Fruit fly (Drosophila melanogaster) ovary, adult (tissue): ENCODE data around the gene CG9550.

ENCODE experiments used
- CG17801 ChIP-seq: fragments of 200-800 bp; optimal IDR thresholded peaks from 2 replicates; lab custom pipeline; 2019; ENCODE audit warnings: missing biosample characterization, mild to moderate bottlenecking, missing genetic modification characterization, moderate library complexity; ENCODE audit not compliant: partially characterized antibody

The CG9550 gene

DNA sequence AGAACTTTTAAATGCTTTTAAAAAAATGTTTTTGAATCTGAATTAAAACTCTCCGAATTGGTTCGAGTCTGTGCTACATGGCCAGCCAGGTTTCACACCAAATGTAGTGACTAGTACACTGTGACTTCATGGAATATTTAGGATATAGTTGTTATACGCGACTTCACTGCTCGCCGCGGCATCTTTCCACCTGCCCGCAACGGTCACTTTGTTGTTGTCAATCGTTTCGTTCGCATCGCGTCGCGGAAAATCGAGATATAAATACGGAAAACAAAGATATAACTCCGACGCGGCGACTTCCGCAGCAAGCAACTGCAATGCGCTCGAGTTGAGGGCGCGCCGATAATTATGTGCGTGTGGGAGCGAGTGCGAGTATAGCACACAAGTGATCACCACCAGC lies 1.6 kb downstream of the CG9550 start, which contains the start of gene CG31637:
Gene CG31637, plus strand, starts transcription at position 200 of the 400 bp plus-strand sequence.
- TF ChIP-seq CG17801 (GFP tag; lab: Kevin White, UChicago) = peak; percentile 65

DNA sequence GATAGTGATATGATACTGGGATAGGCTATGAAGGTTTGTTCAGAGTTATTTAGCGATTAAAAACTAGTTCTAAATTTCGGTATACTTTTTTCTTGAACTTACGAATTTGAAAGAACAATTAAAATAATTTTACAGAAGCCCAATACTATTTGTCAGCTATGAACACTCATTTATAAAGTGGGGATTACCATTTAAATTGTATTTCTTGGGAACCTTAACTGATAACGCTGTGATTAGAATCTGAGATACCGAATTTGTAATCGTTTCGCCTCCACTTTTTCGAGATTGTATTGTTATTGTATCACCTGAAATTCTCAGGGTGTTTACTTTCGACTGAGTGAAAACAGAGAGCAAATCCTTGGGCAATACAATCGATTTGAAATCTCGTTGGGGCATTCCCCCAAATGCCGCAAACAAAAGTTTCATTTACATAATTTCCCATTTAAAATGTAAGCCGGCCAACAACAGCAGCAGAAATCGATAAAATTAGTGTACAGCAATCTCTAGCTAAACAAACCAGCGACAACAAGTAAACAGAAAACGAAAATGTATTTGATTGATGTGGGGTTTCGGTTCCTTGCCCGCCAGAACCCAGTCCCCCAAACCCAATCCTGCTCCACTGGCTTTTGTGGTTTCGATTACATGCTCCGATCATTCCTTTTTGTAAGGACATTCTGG lies 3.9 kb downstream of the CG9550 start:
- TF ChIP-seq CG17801 (GFP tag; lab: Kevin White, UChicago) = no peak

DNA sequence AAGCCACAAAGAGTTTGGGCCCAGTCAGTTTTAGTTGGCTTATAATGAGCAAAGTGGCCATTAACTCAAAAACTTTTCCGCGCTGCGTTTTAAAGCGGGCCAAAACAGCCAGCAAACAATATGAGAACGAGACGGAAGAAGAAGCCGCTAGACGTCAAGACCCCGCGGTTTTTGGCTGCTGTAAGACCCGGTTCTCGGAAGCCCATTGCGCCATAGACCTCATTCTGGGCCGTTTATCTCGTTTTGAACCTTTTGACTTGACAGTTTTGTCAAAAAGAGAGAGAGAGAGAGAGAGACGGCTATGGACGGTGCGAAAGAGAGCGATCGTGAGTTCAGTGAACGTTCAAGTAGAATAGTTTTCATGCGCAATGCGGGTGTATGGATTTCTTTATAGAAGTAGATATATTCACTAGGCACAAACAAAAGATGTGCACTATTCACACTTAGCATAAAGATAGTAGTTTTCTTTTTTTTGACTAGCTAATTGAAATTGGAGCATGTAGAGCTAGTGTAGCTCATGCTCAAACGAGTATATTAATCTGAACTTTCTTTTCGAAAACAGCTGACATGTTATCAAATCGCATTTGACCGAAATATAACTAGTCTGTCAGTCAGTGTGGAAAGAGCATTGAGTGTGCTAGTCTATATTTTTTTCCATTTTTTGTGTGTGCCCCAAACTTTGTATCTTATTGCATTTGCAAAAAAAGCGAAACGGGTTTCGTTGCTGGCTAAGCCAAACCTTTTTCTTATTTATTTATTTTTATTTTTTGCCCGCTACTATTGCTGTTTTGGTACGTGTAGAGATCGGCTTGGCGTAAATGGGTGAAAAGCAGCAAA lies 6.3 kb downstream of the CG9550 start:
- TF ChIP-seq CG17801 (GFP tag; lab: Kevin White, UChicago) = no peak

DNA sequence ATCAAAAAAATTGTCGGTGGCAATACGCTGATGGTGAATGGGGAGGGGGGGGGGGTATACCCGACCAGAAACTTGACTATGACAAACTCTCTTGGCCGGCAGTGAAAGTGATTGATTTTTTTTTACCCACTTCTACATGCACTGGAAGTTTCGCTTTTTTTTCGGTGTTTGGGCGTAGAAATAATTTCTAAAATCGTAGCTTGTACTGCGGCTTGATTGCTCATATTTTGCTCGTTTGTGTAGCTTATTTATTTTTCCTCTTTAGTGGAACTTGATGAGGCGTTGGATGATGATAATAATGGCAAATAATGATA lies 6.8 kb downstream of the CG9550 start:
- no peak for TF ChIP-seq CG17801 (GFP tag; lab: Kevin White, UChicago)

DNA sequence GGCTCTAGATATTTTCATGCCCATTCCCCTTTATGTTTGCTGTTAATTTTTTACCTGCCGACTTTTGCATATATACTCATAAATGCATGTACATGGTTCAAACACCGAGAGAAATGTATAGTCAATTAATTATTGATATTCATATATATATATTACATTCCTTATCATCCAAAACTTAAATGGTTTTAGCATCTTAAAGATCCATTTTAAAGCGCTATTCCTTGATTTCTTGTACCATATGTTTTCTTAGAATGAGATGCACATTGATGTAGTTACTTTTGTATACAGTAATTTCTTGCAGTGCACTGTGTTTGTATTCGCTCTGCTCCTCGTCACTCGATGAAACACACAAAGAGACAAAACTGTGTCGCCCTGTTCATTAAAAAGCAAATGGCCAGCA lies 11.8 kb downstream of the CG9550 start:
- TF ChIP-seq CG17801 (GFP tag; lab: Kevin White, UChicago) = no peak

DNA sequence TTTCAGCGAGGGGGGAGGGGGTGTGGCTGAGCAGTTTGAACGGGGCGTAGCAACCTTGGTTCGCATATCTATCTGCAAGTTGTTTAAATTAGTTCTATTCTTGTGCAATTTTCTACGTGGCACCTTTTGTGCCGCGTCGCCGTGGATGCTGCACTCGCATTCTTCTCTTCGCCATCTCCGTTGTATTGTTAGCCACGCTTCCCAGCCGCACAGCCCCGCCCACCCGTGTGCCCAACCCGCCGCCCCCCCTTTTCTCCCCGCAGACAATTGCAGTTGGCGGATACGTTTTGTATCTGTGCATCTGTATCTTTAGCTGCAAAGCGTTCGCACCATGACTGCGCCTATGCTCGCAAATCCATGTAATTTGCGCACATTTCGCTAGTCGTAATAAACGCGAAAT lies 17.1 kb downstream of the CG9550 start:
- no peak for TF ChIP-seq CG17801 (GFP tag; lab: Kevin White, UChicago)

DNA sequence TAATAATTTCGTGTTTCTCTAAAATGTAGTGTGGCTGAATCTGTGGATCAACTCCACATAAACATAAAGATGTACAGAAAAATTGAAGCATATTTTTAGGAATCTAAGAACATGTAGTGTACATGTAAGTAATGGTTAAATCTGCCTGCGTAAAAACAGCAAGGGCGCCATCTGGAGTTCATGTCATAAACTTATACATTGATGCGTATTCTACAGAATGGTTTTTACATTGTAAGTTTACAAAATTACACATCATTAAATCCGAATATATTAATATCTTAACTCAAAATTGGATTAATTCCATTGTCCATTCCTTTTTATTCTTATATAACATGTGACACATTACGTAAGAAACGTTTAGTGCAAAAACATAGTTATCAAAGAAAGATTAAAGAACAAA lies 30.1 kb downstream of the CG9550 start:
- TF ChIP-seq CG17801 (GFP tag; lab: Kevin White, UChicago) = peak; percentile 11

DNA sequence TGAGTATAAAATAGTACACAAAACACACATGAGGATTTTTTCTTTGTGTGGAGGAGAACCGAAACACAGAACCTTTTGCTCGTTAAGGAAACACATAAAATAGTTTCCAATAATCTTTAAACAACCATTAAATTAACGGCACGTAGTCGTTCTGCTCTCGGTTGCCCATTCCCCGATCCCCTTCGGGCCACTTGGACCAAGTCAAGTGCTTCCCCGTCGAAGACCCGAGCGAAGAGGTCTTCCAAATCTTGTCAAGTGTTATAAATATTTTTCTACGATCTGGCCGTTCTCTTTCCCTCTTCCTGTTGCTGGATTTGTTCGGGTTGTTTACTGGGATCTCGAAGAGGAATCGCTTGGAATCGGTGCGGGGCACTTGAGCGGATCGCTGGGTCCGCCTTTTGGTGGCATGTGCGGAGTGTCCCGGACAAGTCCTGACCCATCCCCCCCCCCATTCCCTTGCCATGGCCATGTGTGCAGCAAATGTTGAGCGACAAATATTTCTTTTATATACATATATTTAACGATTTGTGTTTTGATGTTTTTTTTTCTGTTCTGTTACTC lies 34.2 kb downstream of the CG9550 start:
- TF ChIP-seq CG17801 (GFP tag; lab: Kevin White, UChicago) = no peak

DNA sequence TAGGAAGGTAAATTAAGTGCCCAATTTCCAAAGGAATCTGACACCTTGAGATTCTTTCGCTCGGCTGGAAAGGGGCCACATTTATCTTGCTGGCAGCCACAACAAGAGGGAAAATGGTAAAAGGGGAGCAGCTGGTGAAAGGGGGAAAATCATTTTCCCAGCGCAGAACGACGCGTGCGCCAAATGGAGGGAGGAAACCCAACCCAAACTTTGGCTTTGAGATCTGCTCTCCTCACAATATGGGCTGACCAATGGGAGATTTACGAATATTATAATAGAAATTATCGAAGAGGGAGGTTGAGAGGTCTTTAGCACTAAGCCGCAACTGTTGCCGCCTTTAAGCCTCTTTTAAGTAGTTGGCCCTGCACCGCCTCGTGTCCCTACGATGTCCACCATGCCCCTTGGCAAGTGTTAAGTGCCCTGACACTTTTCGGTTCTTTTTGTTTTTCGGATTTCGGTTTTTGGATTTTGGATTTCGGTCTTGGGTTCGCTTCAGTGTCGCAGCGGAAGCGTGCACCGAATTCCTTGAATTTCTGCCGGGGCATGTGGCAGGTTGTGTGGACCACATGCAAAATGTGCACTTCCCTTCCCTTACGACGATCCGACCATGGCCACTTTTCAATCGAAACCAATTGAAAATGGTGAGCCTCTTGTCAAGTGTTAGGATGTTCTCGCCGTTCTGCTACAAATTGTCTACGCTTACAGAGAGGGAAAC lies 35.3 kb downstream of the CG9550 start:
- no peak for TF ChIP-seq CG17801 (GFP tag; lab: Kevin White, UChicago)

DNA sequence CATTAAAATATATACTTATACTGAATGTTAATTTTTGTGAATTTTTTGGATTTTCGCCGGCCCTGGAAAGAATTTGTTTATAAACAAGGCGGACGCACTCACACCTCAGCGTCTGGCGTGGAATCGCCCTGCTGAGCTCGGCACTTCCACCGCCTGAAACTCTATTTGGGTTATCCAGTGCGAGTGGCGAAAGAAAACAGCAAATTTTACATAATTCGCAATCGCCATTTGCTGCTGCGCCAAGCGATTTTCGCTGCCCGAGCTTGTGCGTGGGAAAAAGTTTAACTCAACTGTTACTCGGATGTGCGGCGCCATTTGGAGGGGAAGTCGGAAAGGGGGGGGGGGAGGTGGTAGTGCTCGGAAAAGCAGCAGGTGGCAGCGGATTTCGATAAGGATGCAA lies 36.1 kb downstream of the CG9550 start:
- no peak for TF ChIP-seq CG17801 (GFP tag; lab: Kevin White, UChicago)

DNA sequence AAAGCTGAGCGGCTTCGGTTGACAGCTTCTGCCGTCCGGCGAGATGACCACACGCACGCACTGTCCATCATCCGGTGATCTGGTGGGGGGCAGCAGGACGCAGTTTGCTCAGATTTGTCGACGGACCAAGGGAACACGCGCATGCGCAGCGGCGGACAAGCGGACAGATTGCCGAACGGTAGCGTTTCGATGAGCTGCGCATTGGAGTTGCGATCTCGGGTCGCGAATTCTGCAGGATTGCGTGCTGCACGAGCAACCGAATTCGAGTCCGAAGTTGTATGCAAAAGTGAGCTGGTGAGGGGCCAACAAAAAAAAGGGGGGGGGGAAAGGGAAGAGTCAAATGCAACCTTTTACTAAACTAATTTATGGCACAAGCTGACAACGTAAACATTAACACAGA lies 36.9 kb downstream of the CG9550 start:
- TF ChIP-seq CG17801 (GFP tag; lab: Kevin White, UChicago) = no peak

DNA sequence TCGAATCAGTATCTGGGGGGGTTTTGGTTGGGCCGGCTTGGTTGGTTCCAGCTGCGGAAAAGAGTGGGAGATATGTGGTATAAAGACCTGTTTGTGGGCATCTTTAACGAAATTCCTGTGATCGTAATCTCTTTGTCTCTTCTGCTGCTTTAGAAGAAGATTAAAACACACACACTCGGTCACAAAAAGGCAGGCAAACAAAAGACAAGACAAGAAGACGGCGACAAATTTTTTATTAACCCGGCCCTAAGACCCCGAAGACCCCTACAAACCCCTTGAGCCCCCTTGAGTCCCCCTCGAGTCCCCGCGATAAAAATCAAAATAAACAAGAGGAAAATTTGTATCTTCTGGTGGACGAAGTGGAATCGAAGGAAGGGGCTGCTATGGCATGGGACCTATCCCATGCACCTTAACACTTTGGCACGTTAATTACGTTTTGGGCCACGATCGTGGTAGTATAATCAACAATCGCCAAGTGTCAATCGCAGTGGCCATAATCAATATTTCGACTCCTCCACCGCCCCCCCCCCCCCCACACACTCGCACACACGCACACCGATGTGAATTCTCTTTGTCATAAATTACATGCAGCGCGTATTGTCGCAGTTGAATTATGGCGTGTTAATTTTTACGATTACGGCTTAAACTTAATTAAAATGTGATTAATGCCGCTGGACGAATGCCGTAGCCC lies 37.4 kb downstream of the CG9550 start:
- TF ChIP-seq CG17801 (GFP tag; lab: Kevin White, UChicago) = no peak

DNA sequence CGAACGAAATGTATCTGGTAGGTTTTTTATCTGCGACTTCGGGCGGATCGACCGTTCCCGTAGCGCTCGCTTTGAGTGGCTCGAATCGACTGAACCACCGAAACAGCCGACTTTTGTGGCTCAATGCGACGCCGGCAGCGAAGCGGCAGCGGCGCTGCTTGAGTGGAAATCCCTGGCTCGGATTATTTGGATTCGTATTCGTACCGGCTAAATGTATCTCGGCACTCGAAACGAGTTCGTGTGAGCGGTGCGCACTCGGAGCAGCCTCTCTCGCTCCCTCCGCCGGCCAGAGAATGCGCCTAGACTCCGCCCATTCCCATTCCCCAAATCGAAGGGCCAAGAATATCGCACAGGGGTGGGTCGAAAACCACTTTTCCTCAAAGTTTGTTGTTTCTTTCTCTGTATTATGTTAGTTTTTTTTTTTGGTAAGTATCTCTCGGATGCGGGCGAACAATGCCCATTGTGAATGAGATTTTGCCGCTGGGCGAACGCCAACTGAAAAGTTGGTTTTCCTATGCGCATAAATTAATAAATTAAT lies 39.3 kb downstream of the CG9550 start:
- TF ChIP-seq CG17801 (GFP tag; lab: Kevin White, UChicago) = peak; percentile 2

DNA sequence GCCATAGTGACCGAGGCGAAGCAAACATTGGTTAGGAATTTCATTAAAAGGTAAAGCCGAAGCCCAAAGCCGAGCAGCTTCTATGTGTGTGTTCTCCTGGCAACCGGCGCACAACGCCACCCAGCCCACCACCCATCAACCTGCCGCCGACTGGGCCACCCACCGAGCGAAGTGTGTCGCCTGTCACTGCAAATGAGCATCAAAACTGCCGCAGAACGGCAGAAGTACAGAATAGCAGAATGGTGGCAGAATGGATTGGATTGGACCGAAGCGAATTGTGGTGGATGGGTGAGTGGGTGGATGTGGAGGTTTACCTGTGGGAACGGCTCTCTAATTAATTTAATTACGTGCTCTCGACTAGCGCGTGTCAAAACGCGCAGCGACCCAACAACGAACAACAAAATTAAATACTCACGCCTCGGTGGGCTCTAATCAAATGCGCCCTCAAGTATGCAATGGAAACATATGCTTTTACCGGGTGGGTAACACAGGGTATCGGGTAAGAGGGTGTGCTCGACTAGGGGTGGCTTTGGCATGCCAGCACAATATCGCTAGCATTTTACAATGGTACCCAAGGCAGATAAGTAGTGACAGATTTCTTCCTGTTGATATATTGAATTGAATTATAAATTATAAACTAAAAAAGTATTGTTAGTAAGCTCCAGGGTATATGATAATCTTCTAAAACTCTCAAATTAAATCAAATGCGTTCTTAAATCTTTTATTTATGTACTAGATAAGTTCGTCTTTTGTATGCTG lies 42.9 kb downstream of the CG9550 start:
- TF ChIP-seq CG17801 (GFP tag; lab: Kevin White, UChicago) = no peak
